Worm (Caenorhabditis elegans): Measurements from ENCODE around the gene hdl-1.

hdl-1 gene

DNA sequence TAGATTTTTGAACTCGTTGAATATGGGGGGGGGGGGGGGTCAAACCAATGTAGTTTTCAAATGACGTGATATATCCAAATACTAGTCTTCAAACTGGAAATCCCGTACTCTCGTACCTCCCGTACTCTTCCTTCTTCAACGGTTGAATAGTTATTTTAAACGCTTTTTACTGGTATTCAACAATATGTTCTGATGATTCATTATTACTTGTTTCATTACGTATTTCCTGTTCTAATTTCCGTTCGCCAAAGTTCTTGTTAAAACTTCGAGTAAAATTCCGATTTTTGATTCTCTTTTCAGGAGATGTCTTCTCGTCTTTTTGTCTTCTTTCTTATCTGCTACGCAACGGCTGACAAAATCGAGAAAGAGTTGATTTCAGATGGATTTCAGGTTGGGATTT, 19.0 kb downstream of the hdl-1 start, which contains the start of gene nhx-9:
Gene nhx-9 (plus strand): TSS at position 301 of the 400 bp plus-strand sequence.
- TF ChIP-seq zag-1 (tag; optimal IDR thresholded peaks at IDR 0.05) (no peak), lsy-12 (tag; optimal IDR thresholded peaks at IDR 0.05) (no peak), egl-27 (tag; optimal IDR thresholded peaks at IDR 0.05) (no peak), daf-12 (tag; optimal IDR thresholded peaks at IDR 0.05) (no peak), skn-1 (tag; optimal IDR thresholded peaks at IDR 0.05) (no peak), nhr-23 (tag; optimal IDR thresholded peaks at IDR 0.05) (no peak), jun-1 (tag; optimal IDR thresholded peaks at IDR 0.05) (no peak), nhr-25 (tag; optimal IDR thresholded peaks at IDR 0.05) (no peak), hmg-11 (tag; optimal IDR thresholded peaks at IDR 0.05) (no peak), ZK546.5 (tag; optimal IDR thresholded peaks at IDR 0.05) (no peak), ztf-11 (tag; optimal IDR thresholded peaks at IDR 0.05) (no peak), lin-15B (tag; optimal IDR thresholded peaks at IDR 0.05) (no peak), nhr-12 (tag; optimal IDR thresholded peaks at IDR 0.05) (no peak), eor-1 (tag; optimal IDR thresholded peaks at IDR 0.05) (no peak), fkh-2 (tag; optimal IDR thresholded peaks at IDR 0.05) (no peak)

ce11 chrIV:11928388-11928787, 21.2 kb downstream of the hdl-1 start:
- TF ChIP-seq nhr-43 (tag; optimal IDR thresholded peaks at IDR 0.05; ENCODE audit: poor library complexity, severe bottlenecking) (peak; percentile 60), elt-2 (tag; optimal IDR thresholded peaks at IDR 0.05) (peak; percentile 37), pha-4 (tag; optimal IDR thresholded peaks at IDR 0.05) (no peak), ceh-28 (tag; optimal IDR thresholded peaks at IDR 0.05) (no peak), nhr-23 (tag; optimal IDR thresholded peaks at IDR 0.05) (peak; percentile 33), unc-39 (tag; optimal IDR thresholded peaks at IDR 0.05) (no peak), jun-1 (tag; optimal IDR thresholded peaks at IDR 0.05) (no peak), egl-27 (tag; optimal IDR thresholded peaks at IDR 0.05) (no peak), elt-3 (tag; optimal IDR thresholded peaks at IDR 0.05) (peak in 1 of 3 experiments; percentile 41), lsy-12 (tag; optimal IDR thresholded peaks at IDR 0.05) (peak; percentile 31), lin-39 (tag; optimal IDR thresholded peaks at IDR 0.05) (peak; percentile 41), nfya-1 (tag; optimal IDR thresholded peaks at IDR 0.05; ENCODE audit: insufficient read depth) (peak; percentile 51), nhr-25 (tag; optimal IDR thresholded peaks at IDR 0.05) (peak; percentile 56), ztf-11 (tag; optimal IDR thresholded peaks at IDR 0.05) (no peak), zag-1 (tag; optimal IDR thresholded peaks at IDR 0.05) (no peak), elt-1 (tag; optimal IDR thresholded peaks at IDR 0.05) (no peak), nhr-237 (tag; optimal IDR thresholded peaks at IDR 0.05) (no peak), nhr-76 (tag; optimal IDR thresholded peaks at IDR 0.05) (no peak), hmg-11 (tag; optimal IDR thresholded peaks at IDR 0.05) (peak; percentile 22), fkh-2 (tag; optimal IDR thresholded peaks at IDR 0.05) (no peak)

- TF ChIP-seq nhr-11 (tag; optimal IDR thresholded peaks at IDR 0.05) = no peak
- TF ChIP-seq daf-12 (tag; optimal IDR thresholded peaks at IDR 0.05) = no peak
- TF ChIP-seq egl-5 (tag; optimal IDR thresholded peaks at IDR 0.05) = no peak
- no peak for TF ChIP-seq snpc-4 (tag; optimal IDR thresholded peaks at IDR 0.05)
- no peak for TF ChIP-seq pha-4 (tag; optimal IDR thresholded peaks at IDR 0.05)
- TF ChIP-seq nhr-76 (tag; optimal IDR thresholded peaks at IDR 0.05) = no peak
- no peak for TF ChIP-seq ZK546.5 (tag; optimal IDR thresholded peaks at IDR 0.05)
- no peak for TF ChIP-seq nhr-77 (tag; optimal IDR thresholded peaks at IDR 0.05)
- TF ChIP-seq mdl-1 (tag; optimal IDR thresholded peaks at IDR 0.05) = no peak
- TF ChIP-seq nhr-25 (tag; optimal IDR thresholded peaks at IDR 0.05) = no peak
- no peak for TF ChIP-seq hmg-11 (tag; optimal IDR thresholded peaks at IDR 0.05)
Observed at ce11 chrIV:11925346-11926075, 24.1 kb downstream of the hdl-1 start, which contains the start of the genes srlf-33 and srlf-32. TSS of gene srlf-33 (minus strand) at chrIV:11925446. TSS of gene srlf-32 (plus strand) at chrIV:11926025.

DNA sequence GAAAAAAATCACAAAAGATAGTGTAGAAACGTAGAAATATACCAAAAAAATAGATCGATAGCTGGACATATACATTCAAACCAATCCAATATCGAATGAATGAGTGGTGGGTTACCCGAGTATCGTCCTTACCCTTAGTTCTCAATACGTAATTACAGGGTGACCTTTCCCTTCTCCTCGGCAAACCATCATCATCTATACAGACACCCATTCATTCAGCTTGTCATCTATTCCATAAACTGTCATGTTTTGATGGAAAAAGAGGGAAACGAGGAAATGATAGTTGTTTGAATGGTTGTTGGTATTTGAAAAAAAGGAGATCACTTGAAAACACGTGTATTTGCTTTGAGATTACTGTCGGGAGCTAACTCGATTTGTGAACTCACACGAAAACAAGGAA, 25.5 kb downstream of the hdl-1 start:
- no peak for TF ChIP-seq ceh-9 (tag; optimal IDR thresholded peaks at IDR 0.05)
- no peak for TF ChIP-seq sea-2 (GFP tag; optimal IDR thresholded peaks at IDR 0.05)
- no peak for TF ChIP-seq nhr-12 (tag; optimal IDR thresholded peaks at IDR 0.05)
- TF ChIP-seq pha-4 (tag; optimal IDR thresholded peaks at IDR 0.05) = no peak
- TF ChIP-seq pqm-1 (tag; optimal IDR thresholded peaks at IDR 0.05) = no peak
- TF ChIP-seq snpc-4 (tag; optimal IDR thresholded peaks at IDR 0.05) = no peak
- no peak for TF ChIP-seq lin-39 (tag; optimal IDR thresholded peaks at IDR 0.05)
- no peak for TF ChIP-seq ceh-28 (tag; optimal IDR thresholded peaks at IDR 0.05)
- TF ChIP-seq nhr-77 (tag; optimal IDR thresholded peaks at IDR 0.05) = no peak

All from whole organism, L3 larva.